Worm (Caenorhabditis elegans) whole organism, young adult: ENCODE data around the gene pcp-2.

ENCODE experiments used
- B0035.1 ChIP-seq: sonication (generic microtip); optimal IDR thresholded peaks from 2 replicates; lab custom pipeline; 2016; ENCODE audit warnings: missing genetic modification characterization, mild to moderate bottlenecking, missing compliant biosample characterization, missing genotype, missing genetic modification reagents
- B0336.3 ChIP-seq: fragments of 200-800 bp; sonication (Bioruptor generic); IDR thresholded peaks from 2 replicates; pipeline ENCODE4 v1.3.6; 2022; ENCODE audit warnings: missing genetic modification characterization, missing compliant biosample characterization
- C06A6.2 ChIP-seq: fragments of 200-800 bp; sonication (Bioruptor generic); conservative IDR thresholded peaks from 2 replicates; pipeline ENCODE4 v1.3.6; 2022; ENCODE audit warnings: missing genetic modification characterization, missing compliant biosample characterization
- F23B12.7 ChIP-seq: sonication (generic microtip); optimal IDR thresholded peaks from 2 replicates; lab custom pipeline; 2017; ENCODE audit warnings: missing genetic modification characterization, mild to moderate bottlenecking, missing compliant biosample characterization, antibody characterized with exemption, moderate library complexity; ENCODE audit not compliant: insufficient read depth
- F49E8.2 ChIP-seq: sonication (generic microtip); optimal IDR thresholded peaks from 3 replicates; lab custom pipeline; 2017; ENCODE audit warnings: missing genetic modification characterization, mild to moderate bottlenecking, missing compliant biosample characterization, antibody characterized with exemption, moderate library complexity; ENCODE audit not compliant: insufficient read depth
- F52B5.7 ChIP-seq: sonication (generic microtip); optimal IDR thresholded peaks from 2 replicates; lab custom pipeline; 2016; ENCODE audit warnings: mild to moderate bottlenecking, missing genetic modification characterization, missing compliant biosample characterization
- K11D2.4 ChIP-seq: fragments of 200-800 bp; sonication (Bioruptor generic); IDR thresholded peaks from 2 replicates; pipeline ENCODE4 v1.3.6; 2022; ENCODE audit warnings: missing genetic modification reagents, missing genetic modification characterization, missing compliant biosample characterization
- K12H6.12 ChIP-seq: fragments of 200-800 bp; sonication (Bioruptor generic); optimal IDR thresholded peaks from 2 replicates; lab custom pipeline; 2018; ENCODE audit warnings: mild to moderate bottlenecking, missing genetic modification characterization, missing compliant biosample characterization
- T07F8.4 ChIP-seq: sonication (generic microtip); optimal IDR thresholded peaks from 2 replicates; lab custom pipeline; 2016; ENCODE audit warnings: mild to moderate bottlenecking, missing genetic modification characterization, moderate library complexity, missing compliant biosample characterization
- Y79H2A.3 ChIP-seq: fragments of 200-800 bp; sonication (Bioruptor generic); conservative IDR thresholded peaks from 2 replicates; pipeline ENCODE4 v1.3.6; 2022; ENCODE audit warnings: missing genetic modification reagents, missing genetic modification characterization, missing compliant biosample characterization
- aptf-2 ChIP-seq: fragments of 200-800 bp; sonication (Bioruptor generic); conservative IDR thresholded peaks from 2 replicates; pipeline ENCODE4 v1.3.6; 2022; ENCODE audit warnings: missing genetic modification reagents, missing genetic modification characterization, missing compliant biosample characterization
- athp-1 ChIP-seq: sonication (generic microtip); optimal IDR thresholded peaks from 2 replicates; lab custom pipeline; 2017; ENCODE audit warnings: mild to moderate bottlenecking, missing genetic modification characterization, missing compliant biosample characterization
- bed-1 ChIP-seq: fragments of 200-800 bp; sonication (Bioruptor generic); IDR thresholded peaks from 2 replicates; pipeline ENCODE4 v1.3.6; 2022; ENCODE audit warnings: missing genetic modification reagents, missing genetic modification characterization, missing compliant biosample characterization
- ceh-58 ChIP-seq: fragments of 200-800 bp; sonication (Bioruptor generic); IDR thresholded peaks from 2 replicates; pipeline ENCODE4 v1.3.6; 2022; ENCODE audit warnings: missing genetic modification characterization, missing compliant biosample characterization
- egl-44 ChIP-seq: fragments of 200-800 bp; sonication (Bioruptor generic); IDR thresholded peaks from 2 replicates; pipeline ENCODE4 v1.3.6; 2022; ENCODE audit warnings: missing genetic modification reagents, missing genetic modification characterization, missing compliant biosample characterization
- egrh-3 ChIP-seq: fragments of 200-800 bp; sonication (Bioruptor generic); IDR thresholded peaks from 2 replicates; pipeline ENCODE4 v1.3.6; 2022; ENCODE audit warnings: missing genetic modification reagents, missing genetic modification characterization, missing compliant biosample characterization
- ekl-4 ChIP-seq: fragments of 200-800 bp; sonication (Bioruptor generic); IDR thresholded peaks from 2 replicates; pipeline ENCODE4 v1.3.6; 2022; ENCODE audit warnings: missing genetic modification reagents, missing genetic modification characterization, missing compliant biosample characterization
- lag-1 ChIP-seq: fragments of 200-800 bp; sonication (Bioruptor generic); IDR thresholded peaks from 2 replicates; pipeline ENCODE4 v1.3.6; 2022; ENCODE audit warnings: missing genetic modification reagents, missing genetic modification characterization, missing compliant biosample characterization
- lsl-1 ChIP-seq: fragments of 200-800 bp; sonication (Bioruptor generic); optimal IDR thresholded peaks from 2 replicates; lab custom pipeline; 2018; ENCODE audit warnings: mild to moderate bottlenecking, missing genetic modification characterization, moderate library complexity, missing compliant biosample characterization
- madf-10 ChIP-seq: sonication (generic microtip); optimal IDR thresholded peaks from 2 replicates; lab custom pipeline; 2016; ENCODE audit warnings: mild to moderate bottlenecking, missing genetic modification characterization, missing compliant biosample characterization
- madf-3 ChIP-seq: fragments of 200-800 bp; sonication (Bioruptor generic); IDR thresholded peaks from 2 replicates; pipeline ENCODE4 v1.3.6; 2022; ENCODE audit warnings: missing genetic modification reagents, missing genetic modification characterization, missing compliant biosample characterization
- mxl-1 ChIP-seq: sonication (generic microtip); optimal IDR thresholded peaks from 2 replicates; lab custom pipeline; 2016; ENCODE audit warnings: missing genetic modification characterization, missing compliant biosample characterization
- nfya-2 ChIP-seq: fragments of 200-800 bp; sonication (Bioruptor generic); IDR thresholded peaks from 2 replicates; pipeline ENCODE4 v1.3.6; 2022; ENCODE audit warnings: missing genetic modification reagents, missing genetic modification characterization, missing compliant biosample characterization
- nfyb-1 ChIP-seq: fragments of 200-800 bp; sonication (Bioruptor generic); IDR thresholded peaks from 2 replicates; pipeline ENCODE4 v1.3.6; 2022; ENCODE audit warnings: missing genetic modification reagents, missing genetic modification characterization, missing compliant biosample characterization
- nhr-120 ChIP-seq: fragments of 200-800 bp; sonication (Bioruptor generic); IDR thresholded peaks from 2 replicates; pipeline ENCODE4 v1.3.6; 2022; ENCODE audit warnings: missing genetic modification characterization, missing compliant biosample characterization
- nhr-80 ChIP-seq: sonication (generic microtip); optimal IDR thresholded peaks from 2 replicates; lab custom pipeline; 2016; ENCODE audit warnings: missing genetic modification characterization, missing compliant biosample characterization
- nhr-90 ChIP-seq: sonication (generic microtip); optimal IDR thresholded peaks from 2 replicates; lab custom pipeline; 2016; ENCODE audit warnings: missing genotype, mild to moderate bottlenecking, missing genetic modification characterization, missing compliant biosample characterization
- pha-4 ChIP-seq: fragments of 150-350 bp; sonication (generic microtip); optimal IDR thresholded peaks from 2 replicates; lab custom pipeline; 2014; ENCODE audit warnings: missing biosample characterization, missing genetic modification reagents, missing genetic modification characterization
- rpc-1 ChIP-seq, 2 experiments: fragments of 150-350 bp in 1 of 2; sonication (generic microtip) in 1 of 2; optimal IDR thresholded peaks; 2 replicates each; lab custom pipeline; 2014 to 2018; ENCODE audit warnings: missing biosample characterization in 1 of 2, missing genetic modification characterization in 1 of 2, missing genetic modification reagents in 1 of 2, missing genotype in 1 of 2
- sdz-38 ChIP-seq: sonication (generic microtip); optimal IDR thresholded peaks from 2 replicates; lab custom pipeline; 2016; ENCODE audit warnings: missing genotype, missing genetic modification characterization, missing compliant biosample characterization
- snpc-4 ChIP-seq, 5 experiments: fragments of 150-350 bp in 1 of 5; sonication (generic microtip) in 4 of 5; optimal IDR thresholded peaks; 2 replicates each; lab custom pipeline; 2014 to 2018; ENCODE audit warnings: missing genetic modification characterization in 5 of 5, missing biosample characterization in 3 of 5, antibody characterized with exemption in 2 of 5, mild to moderate bottlenecking in 2 of 5, missing compliant biosample characterization in 2 of 5, missing genotype in 2 of 5, moderate library complexity in 2 of 5, missing genetic modification reagents in 1 of 5
- tlf-1 ChIP-seq: fragments of 200-800 bp; sonication (Bioruptor generic); optimal IDR thresholded peaks from 2 replicates; lab custom pipeline; 2018; ENCODE audit warnings: mild to moderate bottlenecking, missing genetic modification characterization, missing compliant biosample characterization
- unc-62 ChIP-seq: fragments of 150-350 bp; optimal IDR thresholded peaks from 2 replicates; lab custom pipeline; 2014; ENCODE audit warnings: missing biosample characterization, missing genetic modification reagents, missing genetic modification characterization

Gene pcp-2

DNA sequence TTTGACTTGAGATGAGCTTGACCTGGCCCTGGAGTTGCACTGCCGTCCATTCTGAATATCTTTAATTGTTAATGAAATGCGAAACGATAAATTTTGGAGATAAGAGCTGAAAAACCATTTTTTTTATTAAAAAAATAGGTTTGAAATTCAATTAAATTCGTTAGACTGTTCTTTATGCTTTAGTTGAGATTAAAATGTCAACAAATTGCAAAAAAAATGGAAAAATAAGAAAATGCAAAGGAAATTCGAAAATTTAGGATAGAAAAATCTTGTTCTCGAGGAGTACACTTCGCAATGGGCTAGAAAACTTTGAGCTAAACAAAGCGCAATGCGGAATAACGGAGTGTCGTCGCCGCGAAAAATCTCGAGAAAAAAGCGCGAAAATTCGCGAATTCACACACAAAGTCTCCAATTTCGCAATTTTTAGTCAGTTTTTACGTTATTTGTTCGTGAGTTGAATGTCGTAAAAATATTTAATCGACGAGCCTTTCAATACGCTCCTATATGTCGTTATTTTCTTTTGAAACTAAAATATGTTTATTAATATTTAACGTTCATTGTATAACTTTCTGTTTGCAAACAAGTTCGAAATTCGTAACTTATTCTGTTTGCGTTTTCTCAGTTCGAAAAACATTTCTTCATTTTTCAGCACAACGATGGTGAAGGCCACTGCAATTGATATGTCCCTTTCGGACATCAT is 18.0 kb downstream of the pcp-2 start, which contains the start of the genes rpb-12 and aly-2 (continued):
- TF ChIP-seq pha-4 (no peak), bed-1 (GFP tag; lab: Robert Waterston, UW) (no peak), mxl-1 (no peak), B0336.3 (GFP tag; lab: Robert Waterston, UW) (peak; percentile 74), F23B12.7 (peak; percentile 64), lag-1 (GFP tag; lab: Robert Waterston, UW) (no peak), ekl-4 (GFP tag; lab: Robert Waterston, UW) (peak; percentile 67; the same call in 1 of the 2 replicates), nhr-120 (GFP tag; lab: Robert Waterston, UW) (no peak), K11D2.4 (no peak), lsl-1 (GFP tag; lab: Kevin White, UChicago) (peak; percentile 68), nfya-2 (GFP tag; lab: Robert Waterston, UW) (no peak), athp-1 (tag; lab: Kevin White, UChicago) (no peak), egrh-3 (no peak), nhr-90 (tag; lab: Kevin White, UChicago) (no peak), nfyb-1 (no peak), K12H6.12 (tag; lab: Kevin White, UChicago) (no peak), T07F8.4 (tag; lab: Kevin White, UChicago) (no peak), C06A6.2 (no peak)

DNA sequence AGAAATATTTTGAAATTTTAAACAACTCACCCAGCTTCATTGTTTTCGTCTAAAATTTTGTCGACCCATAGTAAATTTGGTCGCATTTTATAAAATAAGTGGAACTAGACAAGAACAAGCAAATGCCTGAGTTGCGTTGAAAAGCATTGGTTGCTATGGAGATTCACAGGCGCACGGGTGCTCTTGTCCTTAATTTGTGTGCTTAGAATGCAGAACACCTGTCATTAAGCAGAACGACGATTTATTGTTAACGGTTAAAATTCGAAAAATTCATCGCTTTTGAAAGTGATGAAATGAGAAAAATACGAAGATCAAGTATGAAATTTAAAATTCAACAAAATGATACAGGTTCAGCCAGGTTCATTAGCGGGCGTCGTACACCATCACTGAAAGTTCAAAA is 18.8 kb downstream of the pcp-2 start, which contains the start of gene daf-10:
TSS of gene daf-10 (minus strand) at position 101 of the 400 bp plus-strand sequence.
- TF ChIP-seq nhr-80 (no peak), F49E8.2 (tag; lab: Kevin White, UChicago) (no peak), ceh-58 (no peak), rpc-1 (optimal IDR thresholded peaks at IDR 0.05; lab: Kevin White, UChicago) (no peak), rpc-1 (tag; optimal IDR thresholded peaks at IDR 0.05; lab: Kevin White, UChicago) (no peak), K11D2.4 (no peak), snpc-4 (GFP tag; optimal IDR thresholded peaks at IDR 0.05; lab: Kevin White, UChicago) (no peak), snpc-4 (tag; optimal IDR thresholded peaks at IDR 0.05; lab: Kevin White, UChicago) (no peak), sdz-38 (no peak), aptf-2 (no peak), madf-3 (GFP tag; lab: Robert Waterston, UW) (no peak)
- TF ChIP-seq, all 124 proteins: peak for 0

DNA sequence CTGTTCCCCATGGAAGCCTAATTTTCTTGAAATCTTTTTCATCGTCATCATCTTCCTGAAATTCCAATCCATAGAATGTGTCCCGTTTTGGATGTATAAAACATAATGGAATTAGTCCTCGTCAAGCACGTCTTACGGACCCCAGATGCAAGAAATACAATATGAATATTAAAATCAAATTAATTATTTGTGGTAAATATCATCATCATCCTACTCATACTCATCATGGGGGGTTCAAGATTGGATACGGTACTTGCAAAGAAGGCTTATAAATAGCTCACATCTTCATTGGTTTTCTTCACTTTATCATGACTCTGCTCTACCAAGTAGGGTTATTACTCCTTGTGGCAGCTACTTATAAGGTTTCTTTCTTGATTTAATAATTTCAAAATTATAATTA is 20.5 kb downstream of the pcp-2 start, which contains the start of gene flp-1:
TSS of gene flp-1 (plus strand) at position 301 of the 400 bp plus-strand sequence.
- TF ChIP-seq lag-1 (GFP tag; lab: Robert Waterston, UW) = no peak
- no peak for TF ChIP-seq F52B5.7 (tag; lab: Kevin White, UChicago)
- TF ChIP-seq aptf-2 = no peak
- no peak for TF ChIP-seq egl-44 (GFP tag; lab: Robert Waterston, UW)
- TF ChIP-seq tlf-1 (GFP tag; lab: Kevin White, UChicago) = no peak
- TF ChIP-seq unc-62 = no peak
- no peak for TF ChIP-seq K11D2.4
- no peak for TF ChIP-seq Y79H2A.3 (GFP tag; lab: Robert Waterston, UW)
- no peak for TF ChIP-seq madf-10
- no peak for TF ChIP-seq B0035.1 (tag; lab: Kevin White, UChicago)
